Worm (Caenorhabditis elegans): ENCODE data around the gene ipp-5.

DNA sequence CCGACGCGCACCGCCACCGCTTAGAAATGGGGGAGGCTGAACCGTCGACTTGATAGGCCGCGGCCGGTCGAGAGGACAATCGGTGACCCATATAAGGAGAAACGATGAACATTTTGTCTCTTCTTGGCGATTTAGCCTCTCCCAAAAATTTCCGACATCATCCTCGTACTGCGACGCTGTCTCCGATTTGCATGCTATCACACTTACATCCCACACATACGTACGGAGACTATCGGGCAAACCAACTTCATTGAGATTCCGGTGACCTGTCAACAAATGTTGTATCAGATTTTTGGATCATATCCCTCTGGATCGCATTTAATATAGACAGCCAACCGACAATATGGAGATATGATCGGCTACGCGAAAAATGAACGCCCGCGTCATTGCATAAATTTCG, 35.3 kb downstream of the ipp-5 start:
- TF ChIP-seq lin-26 (GFP tag; IDR thresholded peaks at IDR 0.05) (no peak), lin-35 (GFP tag; optimal IDR thresholded peaks at IDR 0.05) (no peak), aptf-3 (GFP tag; IDR thresholded peaks at IDR 0.05) (no peak), attf-6 (GFP tag; IDR thresholded peaks at IDR 0.05) (no peak), ztf-26 (tag; optimal IDR thresholded peaks at IDR 0.05) (no peak)

Measured in whole organism, young adult.